ENCODE assay signal across 1 fruit fly cellular context in the genomic region with DNA sequence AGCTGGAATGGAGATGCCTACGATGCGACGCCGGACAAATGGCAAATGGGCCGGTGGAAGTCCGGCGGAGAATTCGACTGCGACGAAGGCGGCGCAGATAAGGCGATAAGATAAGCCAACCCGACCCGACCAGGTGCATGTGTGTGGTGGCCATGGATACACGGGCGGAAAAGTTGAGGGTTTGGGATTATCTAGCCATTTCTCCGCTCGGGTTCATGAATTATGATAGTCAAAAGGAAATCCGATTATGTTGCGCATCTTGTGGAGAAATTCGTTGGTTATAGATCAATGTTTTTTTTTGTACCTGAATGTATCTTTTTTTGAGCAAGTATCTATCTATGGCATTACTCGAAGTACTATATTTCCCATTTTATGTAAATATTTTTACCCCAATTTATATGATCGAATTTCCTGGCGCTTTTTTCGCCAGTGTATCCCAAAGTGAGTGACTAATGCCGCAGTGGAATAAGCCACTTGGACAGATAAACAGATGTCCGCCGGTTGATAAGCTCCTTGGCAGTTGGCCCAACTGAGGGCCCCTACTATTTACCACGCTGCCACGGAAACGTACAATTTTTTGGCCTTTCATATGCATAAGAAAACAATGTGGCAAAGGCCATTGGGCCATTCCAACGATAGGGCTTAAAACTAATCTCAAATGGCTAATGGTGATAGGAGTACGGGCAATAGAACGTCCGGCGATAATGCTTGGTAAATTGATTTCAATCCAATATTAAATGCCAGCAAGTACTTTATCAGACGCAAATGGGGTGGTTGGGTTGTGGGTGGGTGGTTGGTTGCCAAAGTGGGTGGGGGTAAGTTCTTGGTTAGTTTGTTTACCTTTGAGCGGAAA.
A peak's percentile ranks its signal among the peaks of the same experiment; 100 is the strongest.
TF ChIP-seq lines count a peak whose summit lies in the region.

A gene (minus strand): TSS at position 51 of the 853 bp plus-strand sequence.

TF ChIP-seq in whole organism, embryonic, 481 proteins besides CTCF, POLR2A, EP300 and RAD21 (continued from another document and continues in another):
- TF ChIP-seq CG11723 (GFP tag; optimal IDR thresholded peaks at IDR 0.05; lab: Kevin White, UChicago) (peak; percentile 2), Hr3 (GFP tag; optimal IDR thresholded peaks at IDR 0.05; lab: Kevin White, UChicago) (peak; percentile 62), Abd-B (GFP tag; optimal IDR thresholded peaks at IDR 0.05; lab: Kevin White, UChicago) (peak; percentile 42), CG16815 (GFP tag; optimal IDR thresholded peaks at IDR 0.05; lab: Kevin White, UChicago) (peak; percentile 36), CG10274 (GFP tag; optimal IDR thresholded peaks at IDR 0.05; lab: Kevin White, UChicago) (peak; percentile 21), Sry-δ (GFP tag; optimal IDR thresholded peaks at IDR 0.05; lab: Kevin White, UChicago) (peak; percentile 15), Ssrp (tag; optimal IDR thresholded peaks at IDR 0.05; lab: Kevin White, UChicago) (peak; percentile 25), CG12299 (tag; optimal IDR thresholded peaks at IDR 0.05; lab: Kevin White, UChicago) (peak; percentile 43), nmo (GFP tag; optimal IDR thresholded peaks at IDR 0.05; lab: Kevin White, UChicago) (peak; percentile 66), sug (tag; optimal IDR thresholded peaks at IDR 0.05; lab: Kevin White, UChicago) (peak; percentile 81), org-1 (GFP tag; optimal IDR thresholded peaks at IDR 0.05; lab: Kevin White, UChicago) (peak; percentile 63), knrl (GFP tag; IDR thresholded peaks at IDR 0.05; lab: Robert Waterston, UW; ENCODE audit: partially characterized antibody) (no peak), CG15269 (tag; optimal IDR thresholded peaks at IDR 0.05; lab: Kevin White, UChicago) (peak; percentile 69), CG18599 (GFP tag; optimal IDR thresholded peaks at IDR 0.05; lab: Kevin White, UChicago) (peak; percentile 74), PHDP (tag; optimal IDR thresholded peaks at IDR 0.05; lab: Kevin White, UChicago) (peak; percentile 56), D19A (tag; optimal IDR thresholded peaks at IDR 0.05; lab: Kevin White, UChicago) (no peak), CG10209 (GFP tag; optimal IDR thresholded peaks at IDR 0.05; lab: Kevin White, UChicago) (peak; percentile 57), prd (optimal IDR thresholded peaks at IDR 0.05; lab: Kevin White, UChicago) (no peak), prd (GFP tag; IDR thresholded peaks at IDR 0.05; lab: Robert Waterston, UW) (peak; percentile 41; the same call in 1 of the 3 replicates), CG34376 (GFP tag; optimal IDR thresholded peaks at IDR 0.05; lab: Kevin White, UChicago) (peak; percentile 97), Rfx (GFP tag; IDR thresholded peaks at IDR 0.05; lab: Robert Waterston, UW) (peak; percentile 63), lola (GFP tag; optimal IDR thresholded peaks at IDR 0.05; lab: Kevin White, UChicago) (peak in 1 of 3 experiments; percentile 20), CG2120 (GFP tag; optimal IDR thresholded peaks at IDR 0.05; lab: Kevin White, UChicago) (peak; percentile 86), repo (GFP tag; optimal IDR thresholded peaks at IDR 0.05; lab: Kevin White, UChicago) (peak; percentile 34), CG10654 (GFP tag; optimal IDR thresholded peaks at IDR 0.05; lab: Kevin White, UChicago) (peak; percentile 21), run (tag; optimal IDR thresholded peaks at IDR 0.05; lab: Kevin White, UChicago) (peak; percentile 41), Awh (GFP tag; IDR thresholded peaks at IDR 0.05; lab: Robert Waterston, UW) (no peak), bowl (GFP tag; IDR thresholded peaks at IDR 0.05; lab: Robert Waterston, UW) (no peak), CG2889 (GFP tag; IDR thresholded peaks at IDR 0.05; lab: Robert Waterston, UW) (no peak), CG15479 (GFP tag; optimal IDR thresholded peaks at IDR 0.05; lab: Kevin White, UChicago) (peak; percentile 40), CG18764 (GFP tag; optimal IDR thresholded peaks at IDR 0.05; lab: Kevin White, UChicago) (no peak), tx (GFP tag; optimal IDR thresholded peaks at IDR 0.05; lab: Kevin White, UChicago) (peak; percentile 52), CG15011 (GFP tag; optimal IDR thresholded peaks at IDR 0.05; lab: Kevin White, UChicago) (peak; percentile 43), chinmo (GFP tag; IDR thresholded peaks at IDR 0.05; lab: Robert Waterston, UW; ENCODE audit: partially characterized antibody) (peak; percentile 68; the same call in 1 of the 4 replicates), Tbp (GFP tag; optimal IDR thresholded peaks at IDR 0.05; lab: Kevin White, UChicago) (no peak), CG9817 (tag; optimal IDR thresholded peaks at IDR 0.05; lab: Kevin White, UChicago) (peak; percentile 40), NK7.1 (GFP tag; optimal IDR thresholded peaks at IDR 0.05; lab: Kevin White, UChicago) (peak; percentile 28), fu2 (GFP tag; optimal IDR thresholded peaks at IDR 0.05; lab: Kevin White, UChicago) (peak; percentile 68), unpg (GFP tag; optimal IDR thresholded peaks at IDR 0.05; lab: Kevin White, UChicago) (peak; percentile 48), CG17385 (GFP tag; optimal IDR thresholded peaks at IDR 0.05; lab: Kevin White, UChicago) (peak; percentile 58), eyg (GFP tag; optimal IDR thresholded peaks at IDR 0.05; lab: Kevin White, UChicago) (peak; percentile 37), shn (GFP tag; optimal IDR thresholded peaks at IDR 0.05; lab: Kevin White, UChicago) (peak; percentile 75), CrebB (tag; optimal IDR thresholded peaks at IDR 0.05; lab: Kevin White, UChicago) (no peak), cg (GFP tag; optimal IDR thresholded peaks at IDR 0.05; lab: Kevin White, UChicago) (no peak), ewg (GFP tag; optimal IDR thresholded peaks at IDR 0.05; lab: Kevin White, UChicago) (peak; percentile 32), Xbp1 (GFP tag; optimal IDR thresholded peaks at IDR 0.05; lab: Kevin White, UChicago) (peak; percentile 54), CG1792 (GFP tag; optimal IDR thresholded peaks at IDR 0.05; lab: Kevin White, UChicago) (peak; percentile 48), Fer1 (GFP tag; optimal IDR thresholded peaks at IDR 0.05; lab: Kevin White, UChicago) (peak; percentile 73), ATbp (GFP tag; optimal IDR thresholded peaks at IDR 0.05; lab: Kevin White, UChicago) (peak; percentile 35), rib (GFP tag; IDR thresholded peaks at IDR 0.05; lab: Robert Waterston, UW) (no peak), CG3163 (GFP tag; optimal IDR thresholded peaks at IDR 0.05; lab: Kevin White, UChicago) (peak; percentile 34), wek (GFP tag; optimal IDR thresholded peaks at IDR 0.05; lab: Kevin White, UChicago) (no peak), Atf3 (GFP tag; optimal IDR thresholded peaks at IDR 0.05; lab: Kevin White, UChicago) (no peak), CG13775 (GFP tag; optimal IDR thresholded peaks at IDR 0.05; lab: Kevin White, UChicago) (peak; percentile 51), lmd (GFP tag; IDR thresholded peaks at IDR 0.05; lab: Robert Waterston, UW) (peak; percentile 67), CG14014 (GFP tag; IDR thresholded peaks at IDR 0.05; lab: Robert Waterston, UW) (0 out of 2 replicates have a peak, but pooled peaks have one; percentile 15), BtbVII (GFP tag; optimal IDR thresholded peaks at IDR 0.05; lab: Kevin White, UChicago) (peak; percentile 72), seq (GFP tag; IDR thresholded peaks at IDR 0.05; lab: Robert Waterston, UW) (no peak; the same call in 1 of the 2 replicates), vfl (GFP tag; optimal IDR thresholded peaks at IDR 0.05; lab: Kevin White, UChicago) (peak; percentile 12), CG9437 (GFP tag; optimal IDR thresholded peaks at IDR 0.05; lab: Kevin White, UChicago) (no peak), CG12219 (GFP tag; optimal IDR thresholded peaks at IDR 0.05; lab: Kevin White, UChicago) (peak; percentile 27), C15 (GFP tag; IDR thresholded peaks at IDR 0.05; lab: Robert Waterston, UW) (no peak), Mrtf (GFP tag; IDR thresholded peaks at IDR 0.05; lab: Robert Waterston, UW) (0 out of 3 replicates have a peak, but pooled peaks have one; percentile 44), ham (GFP tag; IDR thresholded peaks at IDR 0.05; lab: Robert Waterston, UW) (no peak), pho (GFP tag; optimal IDR thresholded peaks at IDR 0.05; lab: Kevin White, UChicago) (peak; percentile 74), cwo (GFP tag; optimal IDR thresholded peaks at IDR 0.05; lab: Kevin White, UChicago) (peak; percentile 69), CG3407 (GFP tag; optimal IDR thresholded peaks at IDR 0.05; lab: Kevin White, UChicago) (no peak), CG17568 (GFP tag; optimal IDR thresholded peaks at IDR 0.05; lab: Kevin White, UChicago) (no peak), Hr51 (GFP tag; optimal IDR thresholded peaks at IDR 0.05; lab: Kevin White, UChicago) (peak; percentile 29 to 69), Dad (GFP tag; optimal IDR thresholded peaks at IDR 0.05; lab: Kevin White, UChicago) (peak; percentile 0), Ptx1 (GFP tag; IDR thresholded peaks at IDR 0.05; lab: Robert Waterston, UW) (peak; percentile 57), TFAM (GFP tag; optimal IDR thresholded peaks at IDR 0.05; lab: Kevin White, UChicago) (no peak), CG6791 (GFP tag; IDR thresholded peaks at IDR 0.05; lab: Robert Waterston, UW; ENCODE audit: partially characterized antibody) (no peak), CG9727 (GFP tag; optimal IDR thresholded peaks at IDR 0.05; lab: Kevin White, UChicago) (peak; percentile 55), her (GFP tag; optimal IDR thresholded peaks at IDR 0.05; lab: Kevin White, UChicago) (peak; percentile 18), CG15073 (GFP tag; optimal IDR thresholded peaks at IDR 0.05; lab: Kevin White, UChicago) (no peak), CG18619 (GFP tag; optimal IDR thresholded peaks at IDR 0.05; lab: Kevin White, UChicago) (peak; percentile 46), CG6813 (GFP tag; optimal IDR thresholded peaks at IDR 0.05; lab: Kevin White, UChicago) (peak; percentile 16), bab2 (GFP tag; optimal IDR thresholded peaks at IDR 0.05; lab: Kevin White, UChicago) (peak; percentile 55), zfh2 (GFP tag; optimal IDR thresholded peaks at IDR 0.05; lab: Kevin White, UChicago) (peak; percentile 66), oc (tag; optimal IDR thresholded peaks at IDR 0.05; lab: Kevin White, UChicago) (no peak), CG2678 (tag; optimal IDR thresholded peaks at IDR 0.05; lab: Kevin White, UChicago) (peak; percentile 83), CG15514 (GFP tag; optimal IDR thresholded peaks at IDR 0.05; lab: Kevin White, UChicago) (peak; percentile 37), pzg (GFP tag; optimal IDR thresholded peaks at IDR 0.05; lab: Kevin White, UChicago) (no peak), ind (GFP tag; optimal IDR thresholded peaks at IDR 0.05; lab: Kevin White, UChicago) (peak; percentile 54), CoRest (tag; optimal IDR thresholded peaks at IDR 0.05; lab: Kevin White, UChicago) (peak; percentile 71), ttk (GFP tag; IDR thresholded peaks at IDR 0.05; lab: Robert Waterston, UW) (0 out of 2 replicates have a peak, but pooled peaks have one; percentile 23), row (GFP tag; IDR thresholded peaks at IDR 0.05; lab: Robert Waterston, UW) (peak; percentile 81), Sox102F (GFP tag; optimal IDR thresholded peaks at IDR 0.05; lab: Kevin White, UChicago) (peak; percentile 58), CHES-1-like (GFP tag; optimal IDR thresholded peaks at IDR 0.05; lab: Kevin White, UChicago) (peak; percentile 74), CG2712 (tag; optimal IDR thresholded peaks at IDR 0.05; lab: Kevin White, UChicago) (peak; percentile 36), dmrt99B (tag; optimal IDR thresholded peaks at IDR 0.05; lab: Kevin White, UChicago) (peak; percentile 73), maf-S (GFP tag; optimal IDR thresholded peaks at IDR 0.05; lab: Kevin White, UChicago) (peak; percentile 19), Oaz (GFP tag; IDR thresholded peaks at IDR 0.05; lab: Robert Waterston, UW) (0 out of 2 replicates have a peak, but pooled peaks have one; percentile 21), zf30C (GFP tag; optimal IDR thresholded peaks at IDR 0.05; lab: Kevin White, UChicago) (peak; percentile 73), CG3838 (GFP tag; optimal IDR thresholded peaks at IDR 0.05; lab: Kevin White, UChicago) (no peak), CG12104 (GFP tag; optimal IDR thresholded peaks at IDR 0.05; lab: Kevin White, UChicago) (peak; percentile 50), fd3F (GFP tag; optimal IDR thresholded peaks at IDR 0.05; lab: Kevin White, UChicago) (peak; percentile 21), Atf-2 (GFP tag; optimal IDR thresholded peaks at IDR 0.05; lab: Kevin White, UChicago) (peak; percentile 0), CG8924 (tag; optimal IDR thresholded peaks at IDR 0.05; lab: Kevin White, UChicago) (peak; percentile 47), CG6683 (GFP tag; optimal IDR thresholded peaks at IDR 0.05; lab: Kevin White, UChicago) (peak; percentile 17), CG6654 (GFP tag; optimal IDR thresholded peaks at IDR 0.05; lab: Kevin White, UChicago) (peak; percentile 6), HHEX (GFP tag; optimal IDR thresholded peaks at IDR 0.05; lab: Kevin White, UChicago) (peak; percentile 63), Rx (GFP tag; IDR thresholded peaks at IDR 0.05; lab: Robert Waterston, UW) (peak; percentile 50; the same call in 1 of the 2 replicates), CG7556 (GFP tag; optimal IDR thresholded peaks at IDR 0.05; lab: Kevin White, UChicago) (peak; percentile 62), CG9215 (GFP tag; IDR thresholded peaks at IDR 0.05; lab: Robert Waterston, UW) (peak; percentile 49), Trl (optimal IDR thresholded peaks at IDR 0.05; lab: Kevin White, UChicago) (no peak), Trl (GFP tag; optimal IDR thresholded peaks at IDR 0.05; lab: Kevin White, UChicago) (peak; percentile 52), sob (GFP tag; IDR thresholded peaks at IDR 0.05; lab: Robert Waterston, UW) (peak; percentile 19; the same call in 1 of the 2 replicates), Dek (tag; optimal IDR thresholded peaks at IDR 0.05; lab: Kevin White, UChicago) (peak; percentile 53), CG32767 (GFP tag; IDR thresholded peaks at IDR 0.05; lab: Robert Waterston, UW) (peak; percentile 56; the same call in 1 of the 2 replicates), tll (GFP tag; optimal IDR thresholded peaks at IDR 0.05; lab: Kevin White, UChicago) (no peak), Xrp1 (GFP tag; IDR thresholded peaks at IDR 0.05; lab: Robert Waterston, UW) (peak; percentile 24; the same call in 1 of the 2 replicates), tio (GFP tag; optimal IDR thresholded peaks at IDR 0.05; lab: Kevin White, UChicago) (no peak), CG1024 (GFP tag; IDR thresholded peaks at IDR 0.05; lab: Robert Waterston, UW) (no peak), so (GFP tag; IDR thresholded peaks at IDR 0.05; lab: Robert Waterston, UW) (peak; percentile 52; the same call in 1 of the 3 replicates), Hmx (GFP tag; optimal IDR thresholded peaks at IDR 0.05; lab: Kevin White, UChicago) (peak; percentile 7), CG13424 (tag; optimal IDR thresholded peaks at IDR 0.05; lab: Kevin White, UChicago) (peak; percentile 60), phol (tag; optimal IDR thresholded peaks at IDR 0.05; lab: Kevin White, UChicago) (peak; percentile 48)
